Fruit fly (Drosophila melanogaster): ENCODE results near the gene Polr2D.

DNA sequence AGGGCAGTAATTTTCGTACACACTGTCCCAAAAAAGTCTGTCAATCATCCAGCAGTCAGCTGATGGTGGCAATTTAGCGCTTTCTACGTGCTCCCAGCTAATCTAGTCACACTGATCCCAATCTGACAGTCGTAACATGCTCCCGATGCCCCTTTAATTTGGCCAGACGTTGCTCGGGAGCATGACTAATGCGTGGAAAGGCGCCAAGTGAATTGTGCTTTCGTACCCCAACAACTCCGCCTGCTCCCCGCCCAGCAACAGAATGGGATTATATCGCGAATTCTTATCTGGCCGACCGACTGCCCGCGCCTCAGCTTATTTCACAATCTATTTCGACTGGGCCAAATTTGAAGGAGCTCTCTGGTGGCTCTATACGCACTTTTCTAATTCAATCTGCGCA, 22.1 kb upstream of the Polr2D start:
- TF ChIP-seq CG7045 (GFP tag; optimal IDR thresholded peaks at IDR 0.05) (no peak), cic (GFP tag; optimal IDR thresholded peaks at IDR 0.05) (no peak)

All from whole organism, adult.